Worm (Caenorhabditis elegans) whole organism, young adult: ENCODE measurements around the gene str-155.

ENCODE experiments used
- ama-1 ChIP-seq, 3 experiments: fragments of 150-350 bp in 1 of 3; sonication (generic microtip) in 2 of 3; optimal IDR thresholded peaks; 2 replicates each; lab custom pipeline; 2014 to 2018; ENCODE audit warnings: missing biosample characterization in 2 of 3, missing genetic modification characterization in 2 of 3, missing genetic modification reagents in 2 of 3
- aptf-2 ChIP-seq: fragments of 200-800 bp; sonication (Bioruptor generic); conservative IDR thresholded peaks from 2 replicates; pipeline ENCODE4 v1.3.6; 2022; ENCODE audit warnings: missing genetic modification reagents, missing genetic modification characterization, missing compliant biosample characterization
- athp-1 ChIP-seq: sonication (generic microtip); optimal IDR thresholded peaks from 2 replicates; lab custom pipeline; 2017; ENCODE audit warnings: mild to moderate bottlenecking, missing genetic modification characterization, missing compliant biosample characterization
- attf-6 ChIP-seq: fragments of 200-800 bp; sonication (Bioruptor generic); IDR thresholded peaks from 2 replicates; pipeline ENCODE4 v1.3.6; 2022; ENCODE audit warnings: missing genetic modification reagents, missing genetic modification characterization, missing compliant biosample characterization
- egl-18 ChIP-seq: fragments of 200-800 bp; sonication (Bioruptor generic); IDR thresholded peaks from 2 replicates; pipeline ENCODE4 v1.3.6; 2022; ENCODE audit warnings: missing genetic modification reagents, missing genetic modification characterization, missing compliant biosample characterization
- lin-26 ChIP-seq: fragments of 200-800 bp; sonication (Bioruptor generic); IDR thresholded peaks from 2 replicates; pipeline ENCODE4 v1.3.6; 2022; ENCODE audit warnings: missing genetic modification reagents, missing genetic modification characterization, missing compliant biosample characterization
- mel-28 ChIP-seq: sonication (generic microtip); optimal IDR thresholded peaks from 2 replicates; lab custom pipeline; 2016; ENCODE audit warnings: borderline replicate concordance, mild to moderate bottlenecking, missing genetic modification characterization, missing compliant biosample characterization
- snpc-4 ChIP-seq, 5 experiments: fragments of 150-350 bp in 1 of 5; sonication (generic microtip) in 4 of 5; optimal IDR thresholded peaks; 2 replicates each; lab custom pipeline; 2014 to 2018; ENCODE audit warnings: missing genetic modification characterization in 5 of 5, missing biosample characterization in 3 of 5, antibody characterized with exemption in 2 of 5, mild to moderate bottlenecking in 2 of 5, missing compliant biosample characterization in 2 of 5, missing genotype in 2 of 5, moderate library complexity in 2 of 5, missing genetic modification reagents in 1 of 5
- unc-62 ChIP-seq: fragments of 150-350 bp; optimal IDR thresholded peaks from 2 replicates; lab custom pipeline; 2014; ENCODE audit warnings: missing biosample characterization, missing genetic modification reagents, missing genetic modification characterization
- zfh-2 ChIP-seq: fragments of 200-800 bp; sonication (Bioruptor generic); conservative IDR thresholded peaks from 2 replicates; pipeline ENCODE4 v1.3.6; 2022; ENCODE audit warnings: missing genetic modification reagents, missing genetic modification characterization, missing compliant biosample characterization
- ztf-25 ChIP-seq: fragments of 200-800 bp; sonication (Bioruptor generic); IDR thresholded peaks from 2 replicates; pipeline ENCODE4 v1.3.6; 2022; ENCODE audit warnings: missing genetic modification reagents, missing genetic modification characterization, missing compliant biosample characterization

ce11 chrIV:4870546-4870945 is 45.2 kb upstream of the str-155 start, which contains the start of gene str-175:
- TF ChIP-seq unc-62 (GFP tag; lab: Kevin White, UChicago) (no peak), ama-1 (optimal IDR thresholded peaks at IDR 0.05; lab: Kevin White, UChicago) (no peak), ama-1 (GFP tag; optimal IDR thresholded peaks at IDR 0.05; lab: Kevin White, UChicago) (no peak), attf-6 (GFP tag; lab: Robert Waterston, UW) (no peak), ztf-25 (GFP tag; lab: Robert Waterston, UW) (no peak), aptf-2 (no peak), athp-1 (tag; lab: Kevin White, UChicago) (no peak), mel-28 (tag; lab: Kevin White, UChicago) (no peak), snpc-4 (GFP tag; optimal IDR thresholded peaks at IDR 0.05; lab: Kevin White, UChicago) (no peak), snpc-4 (tag; optimal IDR thresholded peaks at IDR 0.05; lab: Kevin White, UChicago) (no peak), egl-18 (GFP tag; lab: Robert Waterston, UW) (no peak), lin-26 (GFP tag; lab: Robert Waterston, UW) (no peak), zfh-2 (GFP tag; lab: Robert Waterston, UW) (no peak)
